Worm (Caenorhabditis elegans) whole organism, young adult: ENCODE data around the gene Y39A3B.8.

ENCODE experiments used
- B0035.1 ChIP-seq: sonication (generic microtip); optimal IDR thresholded peaks from 2 replicates; lab custom pipeline; 2016; ENCODE audit warnings: missing genetic modification characterization, mild to moderate bottlenecking, missing compliant biosample characterization, missing genotype, missing genetic modification reagents
- B0336.3 ChIP-seq: fragments of 200-800 bp; sonication (Bioruptor generic); IDR thresholded peaks from 2 replicates; pipeline ENCODE4 v1.3.6; 2022; ENCODE audit warnings: missing genetic modification characterization, missing compliant biosample characterization
- C06A6.2 ChIP-seq: fragments of 200-800 bp; sonication (Bioruptor generic); conservative IDR thresholded peaks from 2 replicates; pipeline ENCODE4 v1.3.6; 2022; ENCODE audit warnings: missing genetic modification characterization, missing compliant biosample characterization
- C17E4.6 ChIP-seq: fragments of 200-800 bp; sonication (Bioruptor generic); IDR thresholded peaks from 2 replicates; pipeline ENCODE4 v1.3.6; 2022; ENCODE audit warnings: missing genetic modification reagents, missing genetic modification characterization, missing compliant biosample characterization
- F39B2.1 ChIP-seq: fragments of 200-800 bp; sonication (Bioruptor generic); IDR thresholded peaks from 2 replicates; pipeline ENCODE4 v1.3.6; 2022; ENCODE audit warnings: missing genetic modification reagents, missing genetic modification characterization, missing compliant biosample characterization
- F49E8.2 ChIP-seq: sonication (generic microtip); optimal IDR thresholded peaks from 3 replicates; lab custom pipeline; 2017; ENCODE audit warnings: missing genetic modification characterization, mild to moderate bottlenecking, missing compliant biosample characterization, antibody characterized with exemption, moderate library complexity; ENCODE audit not compliant: insufficient read depth
- T07F8.4 ChIP-seq: sonication (generic microtip); optimal IDR thresholded peaks from 2 replicates; lab custom pipeline; 2016; ENCODE audit warnings: mild to moderate bottlenecking, missing genetic modification characterization, moderate library complexity, missing compliant biosample characterization
- T26A5.8 ChIP-seq: sonication (generic microtip); optimal IDR thresholded peaks from 2 replicates; lab custom pipeline; 2016; ENCODE audit warnings: missing genetic modification characterization, missing compliant biosample characterization
- Y53G8AR.9 ChIP-seq: fragments of 200-800 bp; sonication (Bioruptor generic); conservative IDR thresholded peaks from 2 replicates; pipeline ENCODE4 v1.3.6; 2022; ENCODE audit warnings: missing genetic modification reagents, missing genetic modification characterization, missing compliant biosample characterization
- Y56A3A.18 ChIP-seq: fragments of 200-800 bp; sonication (Bioruptor generic); IDR thresholded peaks from 2 replicates; pipeline ENCODE4 v1.3.6; 2022; ENCODE audit warnings: missing genetic modification reagents, missing genetic modification characterization, missing compliant biosample characterization
- Y67H2A.10 ChIP-seq: fragments of 200-800 bp; sonication (Bioruptor generic); conservative IDR thresholded peaks from 2 replicates; pipeline ENCODE4 v1.3.6; 2022; ENCODE audit warnings: missing genetic modification reagents, missing genetic modification characterization, missing compliant biosample characterization
- ZK185.1 ChIP-seq: sonication (generic microtip); optimal IDR thresholded peaks from 2 replicates; lab custom pipeline; 2016; ENCODE audit warnings: mild to moderate bottlenecking, missing genetic modification characterization, missing compliant biosample characterization; ENCODE audit not compliant: poor library complexity, severe bottlenecking
- ama-1 ChIP-seq, 3 experiments: fragments of 150-350 bp in 1 of 3; sonication (generic microtip) in 2 of 3; optimal IDR thresholded peaks; 2 replicates each; lab custom pipeline; 2014 to 2018; ENCODE audit warnings: missing biosample characterization in 2 of 3, missing genetic modification characterization in 2 of 3, missing genetic modification reagents in 2 of 3
- aptf-2 ChIP-seq: fragments of 200-800 bp; sonication (Bioruptor generic); conservative IDR thresholded peaks from 2 replicates; pipeline ENCODE4 v1.3.6; 2022; ENCODE audit warnings: missing genetic modification reagents, missing genetic modification characterization, missing compliant biosample characterization
- aptf-3 ChIP-seq: fragments of 200-800 bp; sonication (Bioruptor generic); IDR thresholded peaks from 2 replicates; pipeline ENCODE4 v1.3.6; 2022; ENCODE audit warnings: missing genetic modification characterization, missing compliant biosample characterization
- athp-1 ChIP-seq: sonication (generic microtip); optimal IDR thresholded peaks from 2 replicates; lab custom pipeline; 2017; ENCODE audit warnings: mild to moderate bottlenecking, missing genetic modification characterization, missing compliant biosample characterization
- bed-1 ChIP-seq: fragments of 200-800 bp; sonication (Bioruptor generic); IDR thresholded peaks from 2 replicates; pipeline ENCODE4 v1.3.6; 2022; ENCODE audit warnings: missing genetic modification reagents, missing genetic modification characterization, missing compliant biosample characterization
- cebp-1 ChIP-seq, 2 experiments: fragments of 200-800 bp in 1 of 2; sonication (Bioruptor generic) in 1 of 2; sonication (generic microtip) in 1 of 2; IDR thresholded peaks in 1 of 2; optimal IDR thresholded peaks in 1 of 2; 2 replicates each; pipeline versions ENCODE4 v1.3.6 to Lab custom; 2017 to 2022; ENCODE audit warnings: missing compliant biosample characterization in 2 of 2, missing genetic modification characterization in 2 of 2, mild to moderate bottlenecking in 1 of 2, missing genetic modification reagents in 1 of 2, moderate library complexity in 1 of 2
- cebp-2 ChIP-seq: fragments of 200-800 bp; sonication (Bioruptor generic); IDR thresholded peaks from 2 replicates; pipeline ENCODE4 v1.3.6; 2022; ENCODE audit warnings: missing genetic modification characterization, missing compliant biosample characterization
- die-1 ChIP-seq: sonication (generic microtip); optimal IDR thresholded peaks from 2 replicates; lab custom pipeline; 2016; ENCODE audit warnings: missing genotype, mild to moderate bottlenecking, missing genetic modification characterization, missing compliant biosample characterization
- ets-4 ChIP-seq: fragments of 200-800 bp; sonication (Bioruptor generic); optimal IDR thresholded peaks from 2 replicates; lab custom pipeline; 2018; ENCODE audit warnings: mild to moderate bottlenecking, missing genetic modification characterization, missing compliant biosample characterization
- hlh-26 ChIP-seq: fragments of 200-800 bp; sonication (Bioruptor generic); conservative IDR thresholded peaks from 2 replicates; pipeline ENCODE4 v1.3.6; 2022; ENCODE audit warnings: missing genetic modification reagents, missing genetic modification characterization, missing compliant biosample characterization
- hrde-1 ChIP-seq: sonication (generic microtip); optimal IDR thresholded peaks from 2 replicates; lab custom pipeline; 2016; ENCODE audit warnings: missing genetic modification characterization, mild to moderate bottlenecking, missing compliant biosample characterization, moderate library complexity, missing genotype, missing genetic modification reagents, borderline replicate concordance
- lag-1 ChIP-seq: fragments of 200-800 bp; sonication (Bioruptor generic); IDR thresholded peaks from 2 replicates; pipeline ENCODE4 v1.3.6; 2022; ENCODE audit warnings: missing genetic modification reagents, missing genetic modification characterization, missing compliant biosample characterization
- let-526 ChIP-seq: fragments of 200-800 bp; sonication (Bioruptor generic); IDR thresholded peaks from 2 replicates; pipeline ENCODE4 v1.3.6; 2022; ENCODE audit warnings: missing genetic modification reagents, missing genetic modification characterization, missing compliant biosample characterization
- lin-26 ChIP-seq: fragments of 200-800 bp; sonication (Bioruptor generic); IDR thresholded peaks from 2 replicates; pipeline ENCODE4 v1.3.6; 2022; ENCODE audit warnings: missing genetic modification reagents, missing genetic modification characterization, missing compliant biosample characterization
- lin-40 ChIP-seq: sonication (generic microtip); optimal IDR thresholded peaks from 2 replicates; lab custom pipeline; 2016; ENCODE audit warnings: missing genetic modification characterization, mild to moderate bottlenecking, missing compliant biosample characterization, missing genotype, missing genetic modification reagents
- lsl-1 ChIP-seq: fragments of 200-800 bp; sonication (Bioruptor generic); optimal IDR thresholded peaks from 2 replicates; lab custom pipeline; 2018; ENCODE audit warnings: mild to moderate bottlenecking, missing genetic modification characterization, moderate library complexity, missing compliant biosample characterization
- madf-3 ChIP-seq: fragments of 200-800 bp; sonication (Bioruptor generic); IDR thresholded peaks from 2 replicates; pipeline ENCODE4 v1.3.6; 2022; ENCODE audit warnings: missing genetic modification reagents, missing genetic modification characterization, missing compliant biosample characterization
- mel-28 ChIP-seq: sonication (generic microtip); optimal IDR thresholded peaks from 2 replicates; lab custom pipeline; 2016; ENCODE audit warnings: borderline replicate concordance, mild to moderate bottlenecking, missing genetic modification characterization, missing compliant biosample characterization
- mxl-1 ChIP-seq: sonication (generic microtip); optimal IDR thresholded peaks from 2 replicates; lab custom pipeline; 2016; ENCODE audit warnings: missing genetic modification characterization, missing compliant biosample characterization
- nhr-120 ChIP-seq: fragments of 200-800 bp; sonication (Bioruptor generic); IDR thresholded peaks from 2 replicates; pipeline ENCODE4 v1.3.6; 2022; ENCODE audit warnings: missing genetic modification characterization, missing compliant biosample characterization
- rec-8 ChIP-seq, 2 experiments: sonication (generic microtip); optimal IDR thresholded peaks; 2 replicates each; lab custom pipeline; 2016; ENCODE audit warnings: mild to moderate bottlenecking in 2 of 2, missing genetic modification characterization in 2 of 2, missing genetic modification reagents in 2 of 2, missing genotype in 2 of 2, missing biosample characterization in 1 of 2, missing compliant biosample characterization in 1 of 2, moderate library complexity in 1 of 2
- rpc-1 ChIP-seq, 2 experiments: fragments of 150-350 bp in 1 of 2; sonication (generic microtip) in 1 of 2; optimal IDR thresholded peaks; 2 replicates each; lab custom pipeline; 2014 to 2018; ENCODE audit warnings: missing biosample characterization in 1 of 2, missing genetic modification characterization in 1 of 2, missing genetic modification reagents in 1 of 2, missing genotype in 1 of 2
- sdz-38 ChIP-seq: sonication (generic microtip); optimal IDR thresholded peaks from 2 replicates; lab custom pipeline; 2016; ENCODE audit warnings: missing genotype, missing genetic modification characterization, missing compliant biosample characterization
- snpc-1.1 ChIP-seq: sonication (generic microtip); optimal IDR thresholded peaks from 2 replicates; lab custom pipeline; 2017; ENCODE audit warnings: missing genetic modification characterization, mild to moderate bottlenecking, missing compliant biosample characterization, antibody characterized with exemption, moderate library complexity, missing genotype, missing genetic modification reagents; ENCODE audit not compliant: insufficient read depth
- snpc-4 ChIP-seq, 5 experiments: fragments of 150-350 bp in 1 of 5; sonication (generic microtip) in 4 of 5; optimal IDR thresholded peaks; 2 replicates each; lab custom pipeline; 2014 to 2018; ENCODE audit warnings: missing genetic modification characterization in 5 of 5, missing biosample characterization in 3 of 5, antibody characterized with exemption in 2 of 5, mild to moderate bottlenecking in 2 of 5, missing compliant biosample characterization in 2 of 5, missing genotype in 2 of 5, moderate library complexity in 2 of 5, missing genetic modification reagents in 1 of 5
- tbp1 ChIP-seq: fragments of 200-800 bp; sonication (Bioruptor generic); optimal IDR thresholded peaks from 2 replicates; lab custom pipeline; 2018; ENCODE audit warnings: mild to moderate bottlenecking, missing genetic modification characterization, missing compliant biosample characterization
- tlf-1 ChIP-seq: fragments of 200-800 bp; sonication (Bioruptor generic); optimal IDR thresholded peaks from 2 replicates; lab custom pipeline; 2018; ENCODE audit warnings: mild to moderate bottlenecking, missing genetic modification characterization, missing compliant biosample characterization
- zim-3 ChIP-seq: sonication (generic microtip); optimal IDR thresholded peaks from 2 replicates; lab custom pipeline; 2017; ENCODE audit warnings: mild to moderate bottlenecking, missing genetic modification characterization, moderate library complexity, missing compliant biosample characterization
- ztf-18 ChIP-seq: sonication (generic microtip); optimal IDR thresholded peaks from 2 replicates; lab custom pipeline; 2016; ENCODE audit warnings: missing genotype, mild to moderate bottlenecking, missing genetic modification characterization, missing compliant biosample characterization
- ztf-22 ChIP-seq: fragments of 200-800 bp; sonication (Bioruptor generic); optimal IDR thresholded peaks from 2 replicates; lab custom pipeline; 2018; ENCODE audit warnings: mild to moderate bottlenecking, missing genetic modification characterization, moderate library complexity, missing compliant biosample characterization
- ztf-28 ChIP-seq: fragments of 200-800 bp; sonication (Bioruptor generic); IDR thresholded peaks from 2 replicates; pipeline ENCODE4 v1.3.6; 2022; ENCODE audit warnings: missing genetic modification reagents, missing genetic modification characterization, missing compliant biosample characterization

Y39A3B.8 gene

DNA sequence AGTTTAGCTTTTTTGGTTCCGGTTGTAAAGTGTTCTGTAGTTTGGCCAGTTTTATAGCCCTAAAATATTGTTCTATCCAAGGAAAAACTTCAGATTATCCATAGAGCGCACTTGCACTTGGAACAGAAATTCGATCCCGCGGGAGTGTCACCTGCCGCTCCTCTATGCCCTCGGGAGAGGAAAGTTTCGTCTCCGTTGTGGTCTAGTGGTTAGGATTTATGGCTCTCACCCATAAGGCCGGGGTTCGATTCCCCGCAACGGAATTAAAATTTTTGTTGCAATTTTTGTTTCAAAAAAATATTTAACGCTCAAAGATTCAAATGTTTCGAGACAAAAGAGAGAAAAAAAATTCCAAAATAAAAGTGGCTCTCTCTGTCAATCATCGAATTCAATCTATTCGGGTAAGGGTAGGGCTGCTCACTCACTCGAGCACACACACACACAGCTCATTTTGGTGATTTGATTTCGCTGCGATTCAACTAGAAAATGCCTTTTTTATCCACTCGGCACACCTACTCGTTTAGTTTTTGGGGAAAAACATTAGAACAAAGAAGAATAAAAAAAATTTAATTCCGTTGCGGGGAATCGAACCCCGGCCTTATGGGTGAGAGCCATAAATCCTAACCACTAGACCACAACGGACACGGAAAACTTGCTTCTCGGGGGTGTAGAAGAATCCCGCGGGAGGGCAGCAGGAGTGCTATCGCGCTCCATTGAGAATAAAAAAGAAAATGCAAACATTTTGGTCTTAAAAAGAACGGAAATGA lies 44.7 kb downstream of the Y39A3B.8 start (continued):
- TF ChIP-seq mxl-1 (tag; lab: Kevin White, UChicago), result peak; percentile 53
- TF ChIP-seq rpc-1 (optimal IDR thresholded peaks at IDR 0.05; lab: Kevin White, UChicago), result peak; percentile 62
- peak; percentile 90 for TF ChIP-seq rpc-1 (tag; optimal IDR thresholded peaks at IDR 0.05; lab: Kevin White, UChicago)
- TF ChIP-seq let-526 (GFP tag; lab: Robert Waterston, UW), result no peak
- TF ChIP-seq Y56A3A.18 (GFP tag; lab: Robert Waterston, UW), result peak; percentile 71
- TF ChIP-seq snpc-1.1 (tag; lab: Kevin White, UChicago), result peak; percentile 23
- TF ChIP-seq lsl-1, result peak; percentile 26
- no peak for TF ChIP-seq lag-1 (GFP tag; lab: Robert Waterston, UW)
- no peak for TF ChIP-seq tlf-1
- 0 out of 2 replicates have a peak, but pooled peaks have one; percentile 17 for TF ChIP-seq cebp-1 (GFP tag; IDR thresholded peaks at IDR 0.05; lab: Robert Waterston, UW)
- TF ChIP-seq cebp-1 (tag; optimal IDR thresholded peaks at IDR 0.05; lab: Kevin White, UChicago), result peak; percentile 23
- TF ChIP-seq B0336.3 (GFP tag; lab: Robert Waterston, UW), result peak; percentile 9; the same call in 1 of the 2 replicates
- TF ChIP-seq ztf-28 (GFP tag; lab: Robert Waterston, UW), result no peak
- TF ChIP-seq ets-4 (GFP tag; lab: Kevin White, UChicago), result no peak
- no peak for TF ChIP-seq bed-1 (GFP tag; lab: Robert Waterston, UW)
- no peak for TF ChIP-seq madf-3
- no peak for TF ChIP-seq C06A6.2 (GFP tag; lab: Robert Waterston, UW)
- no peak for TF ChIP-seq F49E8.2 (tag; lab: Kevin White, UChicago)
- no peak for TF ChIP-seq ama-1 (optimal IDR thresholded peaks at IDR 0.05; lab: Kevin White, UChicago)
- peak in 1 of 2 experiments; percentile 77 for TF ChIP-seq ama-1 (GFP tag; optimal IDR thresholded peaks at IDR 0.05; lab: Kevin White, UChicago)
- TF ChIP-seq rec-8 (tag; optimal IDR thresholded peaks at IDR 0.05; lab: Kevin White, UChicago), result peak in 1 of 2 experiments; percentile 41
- TF ChIP-seq F39B2.1 (GFP tag; lab: Robert Waterston, UW), result no peak
- no peak for TF ChIP-seq Y67H2A.10 (GFP tag; lab: Robert Waterston, UW)
- TF ChIP-seq C17E4.6 (GFP tag; lab: Robert Waterston, UW), result peak; percentile 39
- TF ChIP-seq Y53G8AR.9, result peak; percentile 39; the same call in 1 of the 2 replicates
- peak; percentile 97 for TF ChIP-seq tbp1 (GFP tag; lab: Kevin White, UChicago)
- TF ChIP-seq snpc-4 (GFP tag; optimal IDR thresholded peaks at IDR 0.05; lab: Kevin White, UChicago), result no peak
- peak in 2 of 4 experiments; percentile 15 to 16 for TF ChIP-seq snpc-4 (tag; optimal IDR thresholded peaks at IDR 0.05; lab: Kevin White, UChicago)
- no peak for TF ChIP-seq T07F8.4 (tag; lab: Kevin White, UChicago)
- TF ChIP-seq T26A5.8, result peak; percentile 35
- no peak for TF ChIP-seq ZK185.1 (tag; lab: Kevin White, UChicago)
- TF ChIP-seq sdz-38 (tag; lab: Kevin White, UChicago), result no peak
- no peak for TF ChIP-seq hlh-26
- peak; percentile 58 for TF ChIP-seq hrde-1 (tag; lab: Kevin White, UChicago)
- peak; percentile 32 for TF ChIP-seq zim-3
- no peak for TF ChIP-seq lin-40 (tag; lab: Kevin White, UChicago)
- no peak for TF ChIP-seq aptf-3 (GFP tag; lab: Robert Waterston, UW)
- TF ChIP-seq nhr-120 (GFP tag; lab: Robert Waterston, UW), result no peak
- TF ChIP-seq die-1 (tag; lab: Kevin White, UChicago), result peak; percentile 68
- no peak for TF ChIP-seq mel-28 (tag; lab: Kevin White, UChicago)
- TF ChIP-seq cebp-2 (GFP tag; lab: Robert Waterston, UW), result 0 out of 2 replicates have a peak, but pooled peaks have one; percentile 31
- no peak for TF ChIP-seq B0035.1
- TF ChIP-seq athp-1 (tag; lab: Kevin White, UChicago), result no peak
- peak; percentile 25 for TF ChIP-seq ztf-18 (tag; lab: Kevin White, UChicago)
- peak; percentile 11 for TF ChIP-seq ztf-22 (GFP tag; lab: Kevin White, UChicago)
- TF ChIP-seq lin-26 (GFP tag; lab: Robert Waterston, UW), result peak; percentile 70
- TF ChIP-seq aptf-2 (GFP tag; lab: Robert Waterston, UW), result 0 out of 2 replicates have a peak, but pooled peaks have one; percentile 33
